Worm (Caenorhabditis elegans) whole organism, midembryonic: ENCODE data around the gene spp-26.

Experiments
- T22C8.4 ChIP-seq: fragments of 200-800 bp; sonication (Bioruptor generic); IDR thresholded peaks from 2 replicates; pipeline ENCODE4 v1.3.6; 2022; ENCODE audit warnings: missing genetic modification characterization, missing compliant biosample characterization
- cog-1 ChIP-seq: sonication (generic microtip); optimal IDR thresholded peaks from 2 replicates; lab custom pipeline; 2016; ENCODE audit warnings: missing genetic modification characterization, missing compliant biosample characterization
- flt-1 ChIP-seq: fragments of 200-800 bp; sonication (Bioruptor generic); IDR thresholded peaks from 2 replicates; pipeline ENCODE4 v1.3.6; 2022; ENCODE audit warnings: missing genetic modification characterization, missing compliant biosample characterization
- klf-2 ChIP-seq: fragments of 200-800 bp; sonication (Bioruptor generic); conservative IDR thresholded peaks from 2 replicates; pipeline ENCODE4 v1.3.6; 2022; ENCODE audit warnings: missing genetic modification reagents, missing genetic modification characterization, missing compliant biosample characterization
- med-1 ChIP-seq: sonication (generic microtip); optimal IDR thresholded peaks from 2 replicates; lab custom pipeline; 2017; ENCODE audit warnings: missing genetic modification characterization, mild to moderate bottlenecking, missing compliant biosample characterization, antibody characterized with exemption, missing genetic modification reagents; ENCODE audit not compliant: insufficient read depth
- ref-1 ChIP-seq: fragments of 200-800 bp; sonication (Bioruptor generic); conservative IDR thresholded peaks from 2 replicates; pipeline ENCODE4 v1.3.6; 2022; ENCODE audit warnings: missing genetic modification reagents, missing genetic modification characterization, missing compliant biosample characterization
- tab-1 ChIP-seq: fragments of 200-800 bp; sonication (Bioruptor generic); IDR thresholded peaks from 2 replicates; pipeline ENCODE4 v1.3.6; 2022; ENCODE audit warnings: missing genetic modification characterization, missing compliant biosample characterization
- ztf-23 ChIP-seq: fragments of 200-800 bp; sonication (Bioruptor generic); IDR thresholded peaks from 2 replicates; pipeline ENCODE4 v1.3.6; 2022; ENCODE audit warnings: missing genetic modification reagents, missing genetic modification characterization, missing compliant biosample characterization
- ztf-29 ChIP-seq: fragments of 200-800 bp; sonication (Bioruptor generic); IDR thresholded peaks from 2 replicates; pipeline ENCODE4 v1.3.6; 2022; ENCODE audit warnings: missing genetic modification reagents, missing genetic modification characterization, missing compliant biosample characterization

The spp-26 gene

ce11 chrV:6511121-6511520 lies 47.9 kb downstream of the spp-26 start, which contains the start of gene ubh-1:
TSS of gene ubh-1 (minus strand) at chrV:6511409.
- TF ChIP-seq med-1 (GFP tag; lab: Kevin White, UChicago) (no peak), ztf-23 (GFP tag; lab: Robert Waterston, UW) (no peak), ref-1 (GFP tag; lab: Robert Waterston, UW) (no peak), cog-1 (no peak), klf-2 (GFP tag; lab: Robert Waterston, UW) (no peak), T22C8.4 (GFP tag; lab: Robert Waterston, UW) (no peak), tab-1 (GFP tag; lab: Robert Waterston, UW) (no peak), ztf-29 (GFP tag; lab: Robert Waterston, UW) (no peak), flt-1 (GFP tag; lab: Robert Waterston, UW) (no peak)

ce11 chrV:6510622-6511021 lies 48.4 kb downstream of the spp-26 start:
- TF ChIP-seq cog-1: no peak
- TF ChIP-seq klf-2 (GFP tag; lab: Robert Waterston, UW): no peak
- TF ChIP-seq ref-1 (GFP tag; lab: Robert Waterston, UW): no peak
- TF ChIP-seq tab-1 (GFP tag; lab: Robert Waterston, UW): no peak
- no peak for TF ChIP-seq ztf-23 (GFP tag; lab: Robert Waterston, UW)
- TF ChIP-seq T22C8.4 (GFP tag; lab: Robert Waterston, UW): no peak
- TF ChIP-seq med-1 (GFP tag; lab: Kevin White, UChicago): no peak
- TF ChIP-seq flt-1 (GFP tag; lab: Robert Waterston, UW): no peak
- TF ChIP-seq ztf-29 (GFP tag; lab: Robert Waterston, UW): no peak

DNA sequence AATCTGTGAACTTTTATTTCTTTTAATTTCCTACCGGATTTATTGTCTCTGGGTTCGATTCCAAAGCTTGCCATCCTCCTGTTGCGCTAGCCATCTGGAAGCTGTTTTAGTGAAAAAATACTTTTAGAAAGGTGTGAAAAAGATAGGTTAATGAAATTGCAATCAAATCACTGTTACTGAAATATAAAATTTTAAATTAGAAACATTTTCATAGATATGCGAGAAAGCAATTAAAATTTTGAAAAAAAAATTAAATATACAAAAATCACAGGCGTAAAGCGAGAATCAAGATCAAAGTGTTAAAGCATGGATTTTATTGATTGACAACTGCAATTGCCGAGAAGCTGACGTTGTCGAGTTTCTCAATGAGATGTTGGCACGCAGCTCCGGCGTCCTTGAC lies 49.3 kb downstream of the spp-26 start, which contains the start of gene ubh-2:
ubh-2 (minus strand) TSS at position 101 of the 400 bp plus-strand sequence.
- TF ChIP-seq ztf-23 (GFP tag; lab: Robert Waterston, UW) (no peak), klf-2 (GFP tag; lab: Robert Waterston, UW) (no peak), ref-1 (GFP tag; lab: Robert Waterston, UW) (no peak), cog-1 (no peak), flt-1 (GFP tag; lab: Robert Waterston, UW) (no peak), med-1 (GFP tag; lab: Kevin White, UChicago) (no peak), T22C8.4 (GFP tag; lab: Robert Waterston, UW) (no peak), ztf-29 (GFP tag; lab: Robert Waterston, UW) (no peak), tab-1 (GFP tag; lab: Robert Waterston, UW) (no peak)
